Worm (Caenorhabditis elegans): ENCODE results near the gene ceh-49.
A peak's percentile ranks its signal among the peaks of the same experiment; 100 is the strongest.
"Not testable (repeated sequence)": the region's sequence is repeated elsewhere in the genome, so short reads cannot be mapped to it uniquely, and the experiment has no call there.

Gene ceh-49

ce11 chrV:6098755-6099155 lies 21.3 kb downstream of the ceh-49 start:
- TF ChIP-seq B0310.2 (tag; optimal IDR thresholded peaks at IDR 0.05) (peak; percentile 23), sea-1 (GFP tag; conservative IDR thresholded peaks at IDR 0.05) (no peak)

ce11 chrV:6096559-6097155 lies 23.3 kb downstream of the ceh-49 start, which contains the start of gene smut-1:
TSS of gene smut-1 (plus strand) at chrV:6097105.
- TF ChIP-seq aly-1 (tag; optimal IDR thresholded peaks at IDR 0.05) (no peak), ama-1 (optimal IDR thresholded peaks at IDR 0.05) (no peak), tra-4 (tag; optimal IDR thresholded peaks at IDR 0.05) (no peak), sea-1 (GFP tag; conservative IDR thresholded peaks at IDR 0.05) (no peak), ceh-13 (GFP tag; optimal IDR thresholded peaks at IDR 0.05) (no peak), ceh-36 (tag; optimal IDR thresholded peaks at IDR 0.05) (no peak), F13C5.2 (tag; optimal IDR thresholded peaks at IDR 0.05) (no peak), pes-1 (GFP tag; IDR thresholded peaks at IDR 0.05) (no peak), ets-7 (tag; optimal IDR thresholded peaks at IDR 0.05) (no peak), B0310.2 (tag; optimal IDR thresholded peaks at IDR 0.05) (no peak), tbx-37 (GFP tag; conservative IDR thresholded peaks at IDR 0.05) (no peak), hmg-4 (GFP tag; optimal IDR thresholded peaks at IDR 0.05) (no peak), flt-1 (GFP tag; IDR thresholded peaks at IDR 0.05) (no peak), hnd-1 (tag; optimal IDR thresholded peaks at IDR 0.05) (no peak), tbx-11 (GFP tag; IDR thresholded peaks at IDR 0.05) (no peak), scrt-1 (GFP tag; IDR thresholded peaks at IDR 0.05) (no peak), hmbx-1 (tag; optimal IDR thresholded peaks at IDR 0.05) (no peak)

- TF ChIP-seq pes-1 (GFP tag; IDR thresholded peaks at IDR 0.05) (no peak), F13C5.2 (tag; optimal IDR thresholded peaks at IDR 0.05) (no peak), aly-1 (tag; optimal IDR thresholded peaks at IDR 0.05) (no peak), tra-4 (tag; optimal IDR thresholded peaks at IDR 0.05) (no peak), flt-1 (GFP tag; IDR thresholded peaks at IDR 0.05) (no peak), ets-7 (tag; optimal IDR thresholded peaks at IDR 0.05) (no peak), hmg-4 (GFP tag; optimal IDR thresholded peaks at IDR 0.05) (no peak), tbx-11 (GFP tag; IDR thresholded peaks at IDR 0.05) (no peak), tbx-37 (GFP tag; conservative IDR thresholded peaks at IDR 0.05) (no peak), scrt-1 (GFP tag; IDR thresholded peaks at IDR 0.05) (no peak), hnd-1 (tag; optimal IDR thresholded peaks at IDR 0.05) (no peak)
These were observed 24.2 kb downstream of the ceh-49 start, which contains the start of gene Y38A10A.7 for ce11 chrV:6095829-6096228. TSS of gene Y38A10A.7 (plus strand) at chrV:6096197.

ce11 chrV:6069968-6070367 lies 50.0 kb downstream of the ceh-49 start, which contains the start of gene fbxa-214:
TSS of gene fbxa-214 (minus strand) at chrV:6070068.
- not testable (repeated sequence) for TF ChIP-seq ceh-36 (tag; optimal IDR thresholded peaks at IDR 0.05); B0310.2 (tag; optimal IDR thresholded peaks at IDR 0.05); flt-1 (GFP tag; IDR thresholded peaks at IDR 0.05)
